Worm (Caenorhabditis elegans) whole organism, L2 larva: ENCODE measurements around the gene srj-44.

Experiments used
- R02D3.7 ChIP-seq: fragments of 150-350 bp; optimal IDR thresholded peaks from 2 replicates; lab custom pipeline; 2014; ENCODE audit warnings: missing biosample characterization, missing genetic modification characterization
- elt-1 ChIP-seq: fragments of 150-350 bp; optimal IDR thresholded peaks from 2 replicates; lab custom pipeline; 2014; ENCODE audit warnings: missing biosample characterization, missing genetic modification characterization
- nhr-6 ChIP-seq: fragments of 150-350 bp; optimal IDR thresholded peaks from 2 replicates; lab custom pipeline; 2014; ENCODE audit warnings: missing biosample characterization, missing genetic modification characterization

- TF ChIP-seq elt-1 (tag; lab: Kevin White, UChicago) (no peak), R02D3.7 (no peak), nhr-6 (tag; lab: Kevin White, UChicago) (no peak)
Measured at ce11 chrV:2871754-2872504, 26.3 kb upstream of the srj-44 start.
